Fruit fly (Drosophila melanogaster): Measurements from ENCODE around the gene CG12020.

The CG12020 gene

DNA sequence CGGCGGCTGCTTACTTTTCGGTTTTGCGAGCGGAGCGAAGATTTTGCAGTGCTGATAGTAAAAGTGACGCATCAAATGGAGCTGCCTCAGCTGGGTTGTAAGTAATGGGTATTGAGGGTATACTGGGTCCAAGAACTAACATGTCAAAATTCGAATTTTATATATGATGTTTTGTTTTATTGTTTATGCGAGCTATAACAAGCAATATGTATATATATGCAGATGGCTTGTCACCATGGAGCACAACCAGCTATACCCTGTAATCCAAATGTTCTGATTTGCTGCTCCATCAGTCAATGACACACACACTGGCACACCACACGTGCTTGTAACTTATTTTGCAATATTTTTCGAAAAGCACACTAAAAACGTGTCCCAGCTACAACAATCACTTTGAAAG lies 32.4 kb downstream of the CG12020 start:
- TF ChIP-seq h (optimal IDR thresholded peaks at IDR 0.05): no peak

DNA sequence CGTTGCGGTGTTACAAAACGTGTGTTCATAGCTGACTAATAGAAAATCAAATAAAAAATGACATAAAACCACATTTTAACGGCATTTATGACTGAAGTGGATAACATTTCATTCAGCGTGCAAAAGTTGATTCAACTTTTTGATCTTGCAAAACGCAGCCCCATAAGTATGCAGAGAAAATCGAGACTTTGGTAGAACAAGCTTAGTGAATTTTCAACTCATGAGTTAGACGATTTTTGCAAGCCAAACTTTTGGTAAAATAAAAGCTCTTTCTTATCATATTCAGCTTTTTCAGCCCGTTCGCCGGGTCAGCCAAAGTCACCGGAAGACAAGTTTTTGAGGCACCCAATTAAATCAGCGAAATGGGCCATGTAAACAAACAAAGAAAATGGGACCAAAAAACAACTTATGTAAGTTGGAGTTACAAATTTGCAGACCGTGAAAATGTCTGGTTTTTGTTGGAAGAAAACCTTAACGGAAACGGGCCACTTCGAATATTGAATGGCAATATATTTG lies 34.7 kb downstream of the CG12020 start, which contains the start of gene Cpr62Ba:
Cpr62Ba (minus strand) TSS at position 31 of the 516 bp plus-strand sequence.
- TF ChIP-seq psq (optimal IDR thresholded peaks at IDR 0.05): no peak
- TF ChIP-seq Sin3A (optimal IDR thresholded peaks at IDR 0.05): no peak
- no peak for TF ChIP-seq insv (optimal IDR thresholded peaks at IDR 0.05)
- TF ChIP-seq Myc (optimal IDR thresholded peaks at IDR 0.05): no peak
- TF ChIP-seq h (optimal IDR thresholded peaks at IDR 0.05): no peak
- TF ChIP-seq ttk (optimal IDR thresholded peaks at IDR 0.05): no peak

DNA sequence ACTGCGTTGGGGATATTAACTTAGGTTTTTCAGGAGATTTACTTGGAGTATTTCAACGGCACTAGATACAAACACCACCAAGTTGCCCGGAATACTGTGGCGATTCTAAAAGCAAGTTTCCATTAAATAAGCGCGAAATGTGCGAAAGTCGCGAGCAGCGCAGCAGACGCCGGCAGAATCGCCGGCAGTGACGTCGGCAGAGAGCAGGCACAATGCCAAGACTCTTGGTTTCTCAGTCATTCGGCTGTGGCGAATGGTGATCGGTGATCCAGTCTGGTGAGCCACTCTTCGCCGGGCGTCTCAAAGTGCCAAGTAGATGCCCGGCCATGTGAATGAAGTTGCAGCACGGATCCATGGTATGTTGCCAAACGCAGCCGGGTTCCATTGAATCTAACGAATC lies 38.0 kb downstream of the CG12020 start, which contains the start of gene Cpr62Bb:
Cpr62Bb (minus strand) TSS at position 101 of the 400 bp plus-strand sequence.
- no peak for TF ChIP-seq ttk (optimal IDR thresholded peaks at IDR 0.05)
- no peak for TF ChIP-seq h (optimal IDR thresholded peaks at IDR 0.05)
- TF ChIP-seq psq (optimal IDR thresholded peaks at IDR 0.05): no peak
- TF ChIP-seq Myc (optimal IDR thresholded peaks at IDR 0.05): no peak
- TF ChIP-seq insv (optimal IDR thresholded peaks at IDR 0.05): no peak
- TF ChIP-seq Sin3A (optimal IDR thresholded peaks at IDR 0.05): no peak

DNA sequence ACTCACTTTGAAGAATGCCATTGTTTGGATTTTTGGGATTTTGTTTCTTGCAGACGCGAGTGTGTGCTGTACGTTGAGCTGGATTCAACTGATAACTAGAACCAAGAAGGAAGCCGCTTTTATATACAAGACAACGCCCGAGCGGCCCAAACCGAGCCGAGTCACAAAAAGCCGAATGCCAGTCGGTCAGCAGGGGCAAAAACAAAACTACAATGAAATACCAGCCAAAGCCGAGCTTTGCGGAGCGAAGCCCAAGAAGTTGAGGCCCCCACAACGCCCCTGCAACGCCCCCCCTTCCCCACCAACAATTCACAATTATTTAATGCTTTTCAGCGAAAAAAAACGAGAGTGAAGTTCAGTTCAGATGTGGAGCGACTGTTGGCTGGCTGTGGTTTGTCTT lies 44.9 kb downstream of the CG12020 start, which contains the start of gene Cpr62Bc:
Cpr62Bc (minus strand) TSS at position 101 of the 400 bp plus-strand sequence.
- TF ChIP-seq ttk (optimal IDR thresholded peaks at IDR 0.05) (no peak), insv (optimal IDR thresholded peaks at IDR 0.05) (no peak), h (optimal IDR thresholded peaks at IDR 0.05) (no peak), Sin3A (optimal IDR thresholded peaks at IDR 0.05) (no peak), psq (optimal IDR thresholded peaks at IDR 0.05) (no peak), Myc (optimal IDR thresholded peaks at IDR 0.05) (no peak)

DNA sequence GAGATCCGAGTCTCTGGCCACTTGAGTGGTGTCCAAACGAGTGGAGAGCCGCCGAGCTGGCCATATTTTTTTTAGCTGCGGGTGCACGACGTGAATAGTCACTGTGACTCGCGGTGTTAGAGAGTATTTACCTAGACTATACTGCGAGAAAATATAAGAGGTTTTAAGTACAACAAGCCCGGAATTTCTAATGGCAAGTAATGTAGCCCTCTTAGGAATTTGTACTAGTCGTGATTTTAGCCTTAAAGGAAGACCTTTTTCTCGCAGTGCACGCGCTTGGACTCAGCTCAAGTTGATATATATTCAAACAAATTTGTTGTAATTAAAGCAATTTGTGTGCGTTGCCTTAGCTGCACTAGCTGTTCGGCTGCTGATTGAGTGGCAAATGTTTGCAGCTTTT lies 47.5 kb downstream of the CG12020 start:
- TF ChIP-seq Sin3A (optimal IDR thresholded peaks at IDR 0.05): no peak
- TF ChIP-seq psq (optimal IDR thresholded peaks at IDR 0.05): no peak
- TF ChIP-seq insv (optimal IDR thresholded peaks at IDR 0.05): no peak
- TF ChIP-seq ttk (optimal IDR thresholded peaks at IDR 0.05): no peak
- no peak for TF ChIP-seq h (optimal IDR thresholded peaks at IDR 0.05)
- TF ChIP-seq Myc (optimal IDR thresholded peaks at IDR 0.05): no peak

Measured in Kc167 (cell line).